Fruit fly (Drosophila melanogaster): ENCODE results near the gene CG42699.

dm6 chrX:5715455-5716227, 48.7 kb upstream of the CG42699 start:
- TF ChIP-seq CG8478 (optimal IDR thresholded peaks at IDR 0.05) (no peak), CTCF (optimal IDR thresholded peaks at IDR 0.05) (no peak)
